Worm (Caenorhabditis elegans): ENCODE results near the gene ugt-32.

The ugt-32 gene

DNA sequence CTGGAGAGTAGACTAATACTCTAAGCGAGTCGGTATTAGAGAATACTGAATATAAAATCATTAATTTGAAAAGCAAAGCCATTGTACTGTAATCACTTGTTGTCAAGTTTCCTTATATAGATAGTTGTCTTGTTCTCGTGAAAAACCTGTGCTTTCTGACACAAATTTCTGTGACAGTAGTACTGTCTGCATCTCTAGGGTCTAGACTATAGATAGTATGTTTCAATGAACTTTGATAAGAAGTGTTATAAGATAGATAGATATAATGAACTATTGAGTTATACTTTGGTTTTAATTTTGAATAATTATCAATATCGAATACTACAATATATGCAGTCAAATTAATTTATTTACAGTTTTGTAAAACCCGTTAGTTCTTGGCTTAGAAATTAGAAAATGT, at the start of gene ugt-32:
ugt-32 (minus strand) TSS at position 82 of the 400 bp plus-strand sequence.
- TF ChIP-seq unc-62 (GFP tag; optimal IDR thresholded peaks at IDR 0.05): no peak

DNA sequence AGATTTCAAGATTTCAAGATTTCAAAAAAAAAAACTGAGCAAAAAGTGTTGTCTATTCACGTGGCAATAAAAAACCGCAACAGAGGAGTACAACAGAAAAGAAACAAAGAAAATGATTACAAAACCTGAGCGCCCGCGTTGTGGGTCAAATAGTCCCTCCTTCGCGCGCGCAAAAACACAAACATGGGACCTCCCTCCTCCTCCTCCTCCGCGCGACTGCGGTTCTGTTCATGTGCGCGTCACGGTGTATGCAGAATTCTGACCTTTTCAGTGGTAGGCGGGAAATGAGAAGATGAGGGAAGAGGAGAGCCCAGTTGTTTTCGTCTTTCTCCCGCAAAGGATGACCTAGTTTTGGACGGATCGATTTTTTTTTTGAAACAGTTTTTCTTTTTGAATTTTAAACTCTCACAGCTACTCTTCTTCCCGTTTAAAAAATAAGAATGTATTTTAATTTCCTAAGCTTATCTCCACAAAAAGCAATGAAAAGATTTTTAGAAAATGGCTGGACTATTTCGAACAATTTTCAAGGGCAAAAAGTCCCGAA, 48.6 kb upstream of the ugt-32 start, which contains the start of gene C17E7.4:
C17E7.4 (plus strand) TSS at position 494 of the 544 bp plus-strand sequence.
- TF ChIP-seq unc-62 (GFP tag; optimal IDR thresholded peaks at IDR 0.05): no peak

- no peak for TF ChIP-seq unc-62 (GFP tag; optimal IDR thresholded peaks at IDR 0.05)
These were observed 48.1 kb upstream of the ugt-32 start, which contains the start of gene C17E7.12 for ce11 chrV:3891919-3892318. TSS of gene C17E7.12 (minus strand) at chrV:3892019.

DNA sequence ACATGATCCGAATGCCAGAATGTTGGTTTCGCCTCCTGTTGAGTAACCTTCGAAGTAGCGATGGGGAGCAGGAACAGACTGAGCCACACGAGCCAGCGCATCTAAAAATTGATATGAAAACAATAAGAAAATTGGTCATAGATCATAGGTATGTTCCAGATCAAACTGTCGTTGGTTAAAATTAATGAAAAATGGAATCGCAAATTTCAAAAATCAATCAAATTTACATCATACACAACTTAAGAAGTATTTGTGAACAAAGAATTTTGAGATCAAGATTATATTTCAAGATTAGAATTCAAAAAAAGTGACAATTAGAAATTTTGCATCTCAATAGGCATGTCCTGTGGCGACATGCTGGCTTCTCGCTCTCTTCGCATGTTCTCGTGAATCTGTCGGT, 47.0 kb upstream of the ugt-32 start, which contains the start of gene C17E7.9:
C17E7.9 (minus strand) TSS at position 101 of the 400 bp plus-strand sequence.
- no peak for TF ChIP-seq unc-62 (GFP tag; optimal IDR thresholded peaks at IDR 0.05)

ce11 chrV:3889113-3889512, 45.3 kb upstream of the ugt-32 start, which contains the start of gene C17E7.13:
TSS of gene C17E7.13 (minus strand) at chrV:3889288.
- no peak for TF ChIP-seq unc-62 (GFP tag; optimal IDR thresholded peaks at IDR 0.05)

DNA sequence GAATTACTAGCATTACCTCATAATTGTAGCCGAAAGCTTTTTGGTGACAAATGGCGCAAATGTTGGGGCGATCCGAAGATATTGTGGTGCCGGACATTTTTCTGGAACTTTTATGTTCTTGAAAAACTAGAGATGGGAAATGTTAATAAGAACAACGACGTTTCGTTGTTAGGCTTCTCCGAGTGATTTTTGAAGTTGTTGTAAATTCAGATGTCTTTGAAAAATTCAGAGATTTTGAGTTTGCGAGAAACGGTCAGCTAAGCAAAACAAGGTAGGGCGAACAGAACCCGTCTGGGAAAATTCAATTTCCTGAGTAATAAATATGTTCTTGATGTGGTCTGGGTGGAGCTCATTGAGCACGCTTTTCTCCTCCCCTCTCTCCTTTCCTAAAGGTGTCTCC, 42.3 kb upstream of the ugt-32 start, which contains the start of gene nhr-124:
nhr-124 (minus strand) TSS at position 101 of the 400 bp plus-strand sequence.
- TF ChIP-seq unc-62 (GFP tag; optimal IDR thresholded peaks at IDR 0.05): no peak

- no peak for TF ChIP-seq unc-62 (GFP tag; optimal IDR thresholded peaks at IDR 0.05)
These were observed 40.7 kb upstream of the ugt-32 start for ce11 chrV:3884550-3884949.

DNA sequence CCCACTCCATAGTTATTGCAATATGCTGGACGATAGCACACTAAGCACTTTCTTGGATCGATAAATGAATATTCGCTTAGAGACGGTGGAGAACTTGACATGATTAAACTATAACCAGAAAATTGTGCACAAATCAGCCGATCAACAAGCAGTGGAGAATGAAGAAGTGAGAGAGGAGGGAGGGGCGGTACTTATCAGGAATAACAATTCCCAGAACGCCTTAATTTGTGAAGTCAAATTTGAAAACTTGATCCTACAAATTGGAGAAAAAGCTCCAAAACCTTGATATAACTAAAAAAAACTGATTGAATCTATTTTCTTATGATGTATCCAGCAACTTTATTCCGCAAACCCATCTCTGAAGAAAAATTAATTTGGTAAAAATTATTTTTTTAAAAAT, 34.4 kb upstream of the ugt-32 start, which contains the start of gene nhr-159:
nhr-159 (minus strand) TSS at position 101 of the 400 bp plus-strand sequence.
- TF ChIP-seq unc-62 (GFP tag; optimal IDR thresholded peaks at IDR 0.05): no peak

DNA sequence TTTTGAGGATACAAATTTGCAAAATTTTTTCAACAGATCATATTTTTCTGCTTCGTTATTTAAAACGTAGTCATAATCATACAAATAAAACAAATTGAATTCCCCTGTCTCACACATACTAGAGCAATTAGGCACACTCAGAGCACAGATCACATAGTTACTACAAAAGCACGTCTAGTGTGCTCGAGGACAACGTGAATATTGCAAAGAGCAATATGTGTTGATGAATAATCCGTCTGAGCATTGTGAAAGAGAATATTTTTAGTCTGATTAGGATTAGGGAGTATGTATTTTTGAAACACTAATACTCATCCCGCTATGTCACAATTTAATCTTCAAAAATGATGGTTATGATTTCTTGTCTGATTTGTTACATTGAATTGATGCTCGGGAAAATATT, 33.4 kb upstream of the ugt-32 start:
- TF ChIP-seq unc-62 (GFP tag; optimal IDR thresholded peaks at IDR 0.05): no peak

DNA sequence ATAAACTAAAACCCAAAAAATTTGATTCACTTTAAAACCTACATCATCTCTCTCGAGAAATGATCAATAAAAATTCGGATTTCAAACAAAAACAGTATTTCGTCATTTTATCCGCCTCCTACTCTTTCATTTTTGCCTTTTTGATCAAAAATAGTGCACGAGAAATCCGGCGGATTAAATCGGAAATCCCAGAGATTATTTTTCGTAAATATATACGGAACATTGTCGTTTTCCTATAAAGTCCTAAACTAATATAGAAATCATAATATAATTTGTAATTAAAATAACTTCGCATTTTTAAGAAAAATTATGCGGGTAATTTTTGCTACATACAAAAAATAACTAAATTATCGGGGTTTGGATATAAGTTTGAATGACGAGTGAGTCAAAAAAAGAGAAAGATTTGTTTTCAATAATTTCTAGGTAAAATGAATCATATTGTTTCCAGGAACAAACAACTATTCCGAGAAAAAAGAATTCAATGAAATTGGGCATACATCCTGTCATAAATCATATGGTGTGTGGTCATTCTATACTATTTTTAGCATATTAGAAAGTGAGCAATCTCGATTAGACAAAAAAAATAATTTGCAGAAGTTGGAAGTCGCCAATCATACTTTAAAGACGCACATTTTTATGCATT, 30.4 kb upstream of the ugt-32 start, which contains the start of gene nhr-158:
nhr-158 (minus strand) TSS at position 51 of the 643 bp plus-strand sequence.
- TF ChIP-seq unc-62 (GFP tag; optimal IDR thresholded peaks at IDR 0.05): no peak

ce11 chrV:3870359-3870758, 26.6 kb upstream of the ugt-32 start:
- TF ChIP-seq unc-62 (GFP tag; optimal IDR thresholded peaks at IDR 0.05): no peak

DNA sequence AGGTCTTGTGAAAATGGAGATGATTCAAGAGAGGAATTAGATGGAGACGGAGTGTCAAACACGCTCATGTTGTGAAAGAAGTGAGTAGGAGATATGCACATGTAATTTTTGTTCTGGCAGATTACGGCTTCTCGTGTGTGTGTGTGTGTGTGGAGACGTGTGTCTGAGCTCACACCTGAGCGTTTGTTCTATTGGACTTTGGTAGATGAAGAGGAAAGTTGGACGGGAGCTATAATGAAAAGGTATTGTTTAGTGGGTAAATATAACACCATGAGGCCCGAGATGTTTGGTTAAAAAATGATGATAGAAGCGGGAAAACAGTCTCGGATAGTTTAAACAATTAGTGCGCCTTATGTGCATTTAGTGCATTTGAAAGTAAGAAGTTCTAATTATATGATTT, 25.1 kb upstream of the ugt-32 start, which contains the start of gene nhr-157:
nhr-157 (minus strand) TSS at position 101 of the 400 bp plus-strand sequence.
- TF ChIP-seq unc-62 (GFP tag; optimal IDR thresholded peaks at IDR 0.05): no peak

DNA sequence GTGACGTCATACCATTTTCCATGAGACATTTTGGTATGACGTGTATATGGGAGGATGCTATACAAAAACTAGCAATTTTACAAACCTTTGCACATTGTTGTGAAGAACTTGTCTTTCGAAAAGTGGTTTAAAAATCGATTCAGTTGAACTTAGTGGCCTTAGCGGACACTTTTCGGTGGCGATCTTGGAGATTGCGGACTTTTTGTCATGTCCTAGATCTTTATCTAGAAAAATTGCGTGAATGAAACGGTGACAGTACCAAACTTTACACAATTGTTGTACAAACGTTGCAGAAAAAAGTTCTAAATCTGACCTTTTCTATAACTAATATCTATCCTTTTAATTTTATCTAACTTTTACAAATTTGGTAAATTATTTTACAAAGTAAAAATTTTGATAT, 21.5 kb upstream of the ugt-32 start:
- TF ChIP-seq unc-62 (GFP tag; optimal IDR thresholded peaks at IDR 0.05): no peak

ce11 chrV:3862851-3863250, 19.0 kb upstream of the ugt-32 start, which contains the start of gene nhr-187:
TSS of gene nhr-187 (minus strand) at chrV:3862951.
- no peak for TF ChIP-seq unc-62 (GFP tag; optimal IDR thresholded peaks at IDR 0.05)

ce11 chrV:3860123-3860522, 16.3 kb upstream of the ugt-32 start, which contains the start of gene nhr-189:
TSS of gene nhr-189 (minus strand) at chrV:3860243.
- no peak for TF ChIP-seq unc-62 (GFP tag; optimal IDR thresholded peaks at IDR 0.05)

DNA sequence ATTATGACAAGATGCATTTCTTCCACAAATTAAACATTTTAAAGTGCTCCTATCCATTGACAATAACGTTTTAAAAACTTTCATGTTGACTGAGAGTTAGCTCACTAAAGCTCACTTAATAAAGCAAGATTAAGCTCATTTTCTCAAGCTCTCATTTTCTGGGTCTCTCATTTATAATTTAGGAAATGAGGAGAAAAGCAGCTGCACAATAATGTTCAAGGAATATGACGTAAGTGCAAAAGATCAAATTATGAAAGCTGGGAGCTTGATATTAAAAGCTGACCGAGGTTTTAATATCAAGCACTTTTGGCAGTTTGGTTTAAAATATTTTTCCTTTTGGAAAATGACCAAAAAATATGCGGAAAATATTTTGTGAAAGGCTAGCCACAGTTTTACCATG, 14.0 kb upstream of the ugt-32 start, which contains the start of gene nhr-188:
nhr-188 (minus strand) TSS at position 84 of the 400 bp plus-strand sequence.
- no peak for TF ChIP-seq unc-62 (GFP tag; optimal IDR thresholded peaks at IDR 0.05)

DNA sequence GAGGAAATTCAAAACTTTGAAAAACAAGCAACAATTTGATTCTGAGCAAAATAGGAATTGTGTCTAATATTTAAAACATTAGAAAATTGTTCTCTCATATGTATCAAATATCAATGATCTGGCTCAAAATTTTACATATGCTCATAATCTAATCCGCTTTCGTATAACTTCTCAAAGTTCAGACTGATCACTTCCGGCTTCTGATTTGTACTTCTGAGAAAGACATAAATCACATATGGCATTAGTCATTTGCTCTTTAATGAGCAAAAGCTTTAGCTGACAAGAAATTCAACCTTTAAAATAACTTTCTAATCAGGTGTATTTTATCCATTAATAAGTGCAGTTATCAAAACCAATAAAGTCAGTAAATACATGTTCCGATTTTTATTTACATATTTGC, 12.1 kb upstream of the ugt-32 start:
- no peak for TF ChIP-seq unc-62 (GFP tag; optimal IDR thresholded peaks at IDR 0.05)

Data from whole organism, dauer.